Fruit fly (Drosophila melanogaster) whole organism, embryonic: Measurements from ENCODE around the gene pit.

Experiments
- Antp ChIP-seq: fragments of 200-800 bp; sonication (Bioruptor generic); optimal IDR thresholded peaks from 3 replicates; lab custom pipeline; 2016; ENCODE audit warnings: missing biosample characterization, missing genetic modification characterization
- Atf6 ChIP-seq: fragments of 200-800 bp; sonication (Bioruptor generic); IDR thresholded peaks from 2 replicates; pipeline ENCODE4 v1.3.6; 2022; ENCODE audit warnings: missing biosample characterization, missing genetic modification characterization
- B-H2 ChIP-seq: fragments of 200-800 bp; sonication (Bioruptor generic); optimal IDR thresholded peaks from 2 replicates; lab custom pipeline; 2018; ENCODE audit warnings: missing biosample characterization, mild to moderate bottlenecking, missing genetic modification characterization
- Blimp-1 ChIP-seq: fragments of 200-800 bp; sonication (Bioruptor generic); optimal IDR thresholded peaks from 3 replicates; lab custom pipeline; 2018; ENCODE audit warnings: missing biosample characterization, missing genetic modification characterization, mild to moderate bottlenecking, moderate library complexity, missing genetic modification reagents
- CG10565 ChIP-seq: fragments of 200-800 bp; sonication (Bioruptor generic); optimal IDR thresholded peaks from 3 replicates; lab custom pipeline; 2016; ENCODE audit warnings: missing biosample characterization, mild to moderate bottlenecking, missing genetic modification characterization
- CG11398 ChIP-seq: fragments of 200-800 bp; sonication (Bioruptor generic); optimal IDR thresholded peaks from 2 replicates; lab custom pipeline; 2016; ENCODE audit warnings: missing biosample characterization, missing genetic modification characterization
- CG12219 ChIP-seq: fragments of 200-800 bp; sonication (Bioruptor generic); optimal IDR thresholded peaks from 3 replicates; lab custom pipeline; 2018; ENCODE audit warnings: missing biosample characterization, mild to moderate bottlenecking, missing genetic modification characterization
- CG12942 ChIP-seq: fragments of 200-800 bp; sonication (Bioruptor generic); optimal IDR thresholded peaks from 3 replicates; lab custom pipeline; 2016; ENCODE audit warnings: missing biosample characterization, missing genetic modification characterization
- CG14965 ChIP-seq: fragments of 200-800 bp; sonication (Bioruptor generic); optimal IDR thresholded peaks from 2 replicates; lab custom pipeline; 2016; ENCODE audit warnings: missing biosample characterization, missing genetic modification characterization, borderline replicate concordance
- CG15696 ChIP-seq: fragments of 200-800 bp; sonication (Bioruptor generic); optimal IDR thresholded peaks from 2 replicates; lab custom pipeline; 2019; ENCODE audit warnings: missing biosample characterization, mild to moderate bottlenecking, missing genetic modification characterization, moderate library complexity
- CG16813 ChIP-seq: fragments of 200-800 bp; sonication (Bioruptor generic); IDR thresholded peaks from 3 replicates; pipeline ENCODE4 v1.3.6; 2022; ENCODE audit warnings: missing biosample characterization, missing genetic modification characterization; ENCODE audit not compliant: partially characterized antibody
- CG18011 ChIP-seq: fragments of 200-800 bp; sonication (Bioruptor generic); optimal IDR thresholded peaks from 2 replicates; lab custom pipeline; 2017; ENCODE audit warnings: missing biosample characterization, missing genetic modification characterization, mild to moderate bottlenecking, moderate library complexity, missing genotype
- CG1832 ChIP-seq: fragments of 200-800 bp; sonication (Bioruptor generic); optimal IDR thresholded peaks from 2 replicates; lab custom pipeline; 2017; ENCODE audit warnings: missing biosample characterization, mild to moderate bottlenecking, missing genetic modification characterization, inconsistent platforms
- CG2120 ChIP-seq: fragments of 200-800 bp; sonication (Bioruptor generic); optimal IDR thresholded peaks from 3 replicates; lab custom pipeline; 2016; ENCODE audit warnings: missing biosample characterization, missing genetic modification characterization
- CG30431 ChIP-seq: fragments of 200-800 bp; sonication (Bioruptor generic); optimal IDR thresholded peaks from 2 replicates; lab custom pipeline; 2017; ENCODE audit warnings: missing biosample characterization, missing genetic modification characterization
- CG31224 ChIP-seq: fragments of 200-800 bp; sonication (Bioruptor generic); IDR thresholded peaks from 2 replicates; pipeline ENCODE4 v1.3.6; 2022; ENCODE audit warnings: missing biosample characterization, missing genetic modification characterization
- CG32767 ChIP-seq: fragments of 200-800 bp; sonication (Bioruptor generic); IDR thresholded peaks from 2 replicates; pipeline ENCODE4 v1.3.6; 2022; ENCODE audit warnings: missing biosample characterization, missing genetic modification characterization
- CG4730 ChIP-seq: fragments of 200-800 bp; sonication (Bioruptor generic); IDR thresholded peaks from 2 replicates; pipeline ENCODE4 v1.3.6; 2022; ENCODE audit warnings: missing biosample characterization, missing genetic modification characterization
- CG6272 ChIP-seq: fragments of 200-800 bp; sonication (Bioruptor generic); IDR thresholded peaks from 2 replicates; pipeline ENCODE4 v1.3.6; 2022; ENCODE audit warnings: missing biosample characterization, missing genetic modification characterization
- CG6791 ChIP-seq: fragments of 200-800 bp; sonication (Bioruptor generic); IDR thresholded peaks from 3 replicates; pipeline ENCODE4 v1.3.6; 2022; ENCODE audit warnings: missing biosample characterization, missing genetic modification characterization; ENCODE audit not compliant: partially characterized antibody
- CG9797 ChIP-seq: fragments of 200-800 bp; sonication (Bioruptor generic); optimal IDR thresholded peaks from 3 replicates; lab custom pipeline; 2018; ENCODE audit warnings: missing biosample characterization, mild to moderate bottlenecking, missing genetic modification characterization
- CrebB ChIP-seq: fragments of 200-800 bp; sonication (Bioruptor generic); optimal IDR thresholded peaks from 3 replicates; lab custom pipeline; 2018; ENCODE audit warnings: missing biosample characterization, mild to moderate bottlenecking, missing genetic modification characterization
- D19A ChIP-seq: fragments of 200-800 bp; optimal IDR thresholded peaks from 3 replicates; lab custom pipeline; 2019; ENCODE audit warnings: missing biosample characterization, mild to moderate bottlenecking, missing genetic modification characterization, moderate library complexity
- Dll ChIP-seq: fragments of 200-800 bp; sonication (Bioruptor generic); IDR thresholded peaks from 4 replicates; pipeline ENCODE4 v1.3.6; 2022; ENCODE audit warnings: missing biosample characterization, missing genetic modification characterization; ENCODE audit not compliant: partially characterized antibody
- Poxn ChIP-seq: fragments of 200-800 bp; sonication (Bioruptor generic); IDR thresholded peaks from 2 replicates; pipeline ENCODE4 v1.3.6; 2022; ENCODE audit warnings: missing biosample characterization, missing genetic modification characterization
- Ravus ChIP-seq: fragments of 200-800 bp; sonication (Bioruptor generic); IDR thresholded peaks from 2 replicates; pipeline ENCODE4 v1.3.6; 2022; ENCODE audit warnings: missing biosample characterization, missing genetic modification characterization
- Trl ChIP-seq, 3 experiments: fragments of >200 bp in 2 of 3; fragments of 200-800 bp in 1 of 3; sonication (Bioruptor generic) in 1 of 3; optimal IDR thresholded peaks; 2 replicates in 1 of 3; 3 replicates in 2 of 3; lab custom pipeline; 2016 to 2017; ENCODE audit warnings: missing biosample characterization in 1 of 3, missing genetic modification characterization in 1 of 3
- aop ChIP-seq: fragments of 200-800 bp; sonication (Bioruptor generic); IDR thresholded peaks from 2 replicates; pipeline ENCODE4 v1.3.6; 2022; ENCODE audit warnings: missing biosample characterization, missing genetic modification characterization
- ase ChIP-seq: fragments of 200-800 bp; sonication (Bioruptor generic); IDR thresholded peaks from 3 replicates; pipeline ENCODE4 v1.3.6; 2022; ENCODE audit warnings: missing biosample characterization, missing genetic modification characterization
- ash1 ChIP-seq: fragments of 200-800 bp; sonication (Bioruptor generic); optimal IDR thresholded peaks from 2 replicates; lab custom pipeline; 2018; ENCODE audit warnings: missing biosample characterization, mild to moderate bottlenecking, missing genetic modification characterization
- cg ChIP-seq: fragments of 200-800 bp; sonication (Bioruptor generic); optimal IDR thresholded peaks from 3 replicates; lab custom pipeline; 2019; ENCODE audit warnings: missing biosample characterization, mild to moderate bottlenecking, missing genetic modification characterization, moderate library complexity
- dmrt99B ChIP-seq: fragments of 200-800 bp; sonication (Bioruptor generic); optimal IDR thresholded peaks from 2 replicates; lab custom pipeline; 2018; ENCODE audit warnings: missing biosample characterization, mild to moderate bottlenecking, missing genetic modification characterization, moderate library complexity
- esg ChIP-seq: fragments of 200-800 bp; sonication (Bioruptor generic); conservative IDR thresholded peaks from 2 replicates; pipeline ENCODE4 v1.3.6; 2022; ENCODE audit warnings: missing biosample characterization, missing genetic modification characterization
- ewg ChIP-seq: fragments of 200-800 bp; sonication (Bioruptor generic); optimal IDR thresholded peaks from 3 replicates; lab custom pipeline; 2017; ENCODE audit warnings: mild to moderate bottlenecking, missing biosample characterization, missing genetic modification reagents, missing genetic modification characterization
- fru ChIP-seq: fragments of >200 bp; optimal IDR thresholded peaks from 2 replicates; lab custom pipeline; 2017
- gcm2 ChIP-seq: fragments of 200-800 bp; sonication (Bioruptor generic); optimal IDR thresholded peaks from 2 replicates; lab custom pipeline; 2016; ENCODE audit warnings: missing biosample characterization, missing genetic modification characterization
- hb ChIP-seq: fragments of 200-800 bp; sonication (Bioruptor generic); IDR thresholded peaks from 3 replicates; pipeline ENCODE4 v1.3.6; 2022; ENCODE audit warnings: missing biosample characterization, missing genetic modification characterization; ENCODE audit not compliant: partially characterized antibody
- insv ChIP-seq, 2 experiments: fragments of 200-800 bp; sonication (Bioruptor generic); optimal IDR thresholded peaks; 3 replicates each; lab custom pipeline; 2016 to 2018; ENCODE audit warnings: missing biosample characterization in 2 of 2, missing genetic modification characterization in 2 of 2
- kah ChIP-seq: fragments of 200-800 bp; sonication (Bioruptor generic); optimal IDR thresholded peaks from 2 replicates; lab custom pipeline; 2018; ENCODE audit warnings: missing biosample characterization, mild to moderate bottlenecking, missing genetic modification characterization
- kay ChIP-seq: fragments of 200-800 bp; sonication (Bioruptor generic); optimal IDR thresholded peaks from 2 replicates; lab custom pipeline; 2016; ENCODE audit warnings: missing biosample characterization, missing genetic modification characterization
- klu ChIP-seq: fragments of 200-800 bp; sonication (Bioruptor generic); IDR thresholded peaks from 2 replicates; pipeline ENCODE4 v1.3.6; 2022; ENCODE audit warnings: missing biosample characterization, missing genetic modification characterization
- lbe ChIP-seq: fragments of 200-800 bp; sonication (Bioruptor generic); optimal IDR thresholded peaks from 2 replicates; lab custom pipeline; 2016; ENCODE audit warnings: missing biosample characterization, mild to moderate bottlenecking, missing genetic modification characterization
- pfk ChIP-seq: fragments of 200-800 bp; sonication (Bioruptor generic); optimal IDR thresholded peaks from 2 replicates; lab custom pipeline; 2018; ENCODE audit warnings: missing biosample characterization, mild to moderate bottlenecking, missing genetic modification characterization, moderate library complexity
- ranshi ChIP-seq: fragments of 200-800 bp; sonication (Bioruptor generic); IDR thresholded peaks from 2 replicates; pipeline ENCODE4 v1.3.6; 2022; ENCODE audit warnings: missing biosample characterization, missing genetic modification characterization
- rib ChIP-seq: fragments of 200-800 bp; sonication (Bioruptor generic); IDR thresholded peaks from 2 replicates; pipeline ENCODE4 v1.3.6; 2022; ENCODE audit warnings: missing biosample characterization, missing genetic modification characterization
- row ChIP-seq: fragments of 200-800 bp; sonication (Bioruptor generic); IDR thresholded peaks from 3 replicates; pipeline ENCODE4 v1.3.6; 2022; ENCODE audit warnings: missing biosample characterization, missing genetic modification characterization
- salm ChIP-seq: fragments of 200-800 bp; sonication (Bioruptor generic); optimal IDR thresholded peaks from 2 replicates; lab custom pipeline; 2018; ENCODE audit warnings: missing biosample characterization, mild to moderate bottlenecking, missing genetic modification characterization
- sens ChIP-seq: fragments of 200-800 bp; sonication (Bioruptor generic); peaks from one replicate; lab custom pipeline; 2016; ENCODE audit warnings: missing biosample characterization, missing genetic modification characterization
- tap ChIP-seq: fragments of 200-800 bp; optimal IDR thresholded peaks from 3 replicates; lab custom pipeline; 2019; ENCODE audit warnings: missing biosample characterization, mild to moderate bottlenecking, missing genetic modification characterization, moderate library complexity
- usp ChIP-seq: fragments of >200 bp; optimal IDR thresholded peaks from 2 replicates; lab custom pipeline; 2017; ENCODE audit warnings: missing biosample characterization, missing genetic modification characterization

pit gene

dm6 chr3R:22049134-22049796 lies 15.2 kb downstream of the pit start (continued):
- TF ChIP-seq usp (GFP tag; lab: Kevin White, UChicago): no peak
- TF ChIP-seq Antp: peak; percentile 69
- peak; percentile 58 for TF ChIP-seq CG12942 (GFP tag; lab: Kevin White, UChicago)
- TF ChIP-seq Blimp-1 (GFP tag; lab: Kevin White, UChicago): peak; percentile 86
- peak; percentile 80 for TF ChIP-seq tap (tag; lab: Kevin White, UChicago)
- TF ChIP-seq CG10565: peak; percentile 2
- TF ChIP-seq D19A: peak; percentile 73
- TF ChIP-seq insv (GFP tag; optimal IDR thresholded peaks at IDR 0.05; lab: Kevin White, UChicago): no peak
- peak; percentile 63 for TF ChIP-seq CG30431 (GFP tag; lab: Kevin White, UChicago)
- peak; percentile 6 for TF ChIP-seq gcm2 (GFP tag; lab: Kevin White, UChicago)
- no peak for TF ChIP-seq Trl (optimal IDR thresholded peaks at IDR 0.05; lab: Kevin White, UChicago)
- peak; percentile 67 for TF ChIP-seq Trl (GFP tag; optimal IDR thresholded peaks at IDR 0.05; lab: Kevin White, UChicago)
- peak; percentile 32 for TF ChIP-seq CG14965 (GFP tag; lab: Kevin White, UChicago)
- no peak for TF ChIP-seq CG6791 (GFP tag; lab: Robert Waterston, UW)
- TF ChIP-seq sens (GFP tag; lab: Kevin White, UChicago): peak; percentile 97
- TF ChIP-seq Poxn (GFP tag; lab: Robert Waterston, UW): no peak
- peak; percentile 87 for TF ChIP-seq dmrt99B (tag; lab: Kevin White, UChicago)
- peak; percentile 73 for TF ChIP-seq esg
- TF ChIP-seq CG31224 (GFP tag; lab: Robert Waterston, UW): peak; percentile 64
- peak; percentile 44 for TF ChIP-seq CG15696 (tag; lab: Kevin White, UChicago)
- peak; percentile 79 for TF ChIP-seq rib (GFP tag; lab: Robert Waterston, UW)
- peak; percentile 84 for TF ChIP-seq ranshi (GFP tag; lab: Robert Waterston, UW)
- peak; percentile 83 for TF ChIP-seq CG2120
- TF ChIP-seq Dll: 0 out of 4 replicates have a peak, but pooled peaks have one; percentile 12
- no peak for TF ChIP-seq fru
- peak; percentile 77 for TF ChIP-seq CG4730 (GFP tag; lab: Robert Waterston, UW)
- no peak for TF ChIP-seq CG1832 (GFP tag; lab: Kevin White, UChicago)
- peak; percentile 63 for TF ChIP-seq ewg (GFP tag; lab: Kevin White, UChicago)
- peak; percentile 81 for TF ChIP-seq CG12219 (GFP tag; lab: Kevin White, UChicago)
- TF ChIP-seq CG16813 (GFP tag; lab: Robert Waterston, UW): no peak
- TF ChIP-seq klu: peak; percentile 66
- TF ChIP-seq CG9797: no peak
- peak; percentile 80 for TF ChIP-seq kay (GFP tag; lab: Kevin White, UChicago)
- TF ChIP-seq pfk (GFP tag; lab: Kevin White, UChicago): no peak
- peak; percentile 52 for TF ChIP-seq CrebB
- peak; percentile 3 for TF ChIP-seq B-H2 (GFP tag; lab: Kevin White, UChicago)
- no peak for TF ChIP-seq Ravus (GFP tag; lab: Robert Waterston, UW)
- no peak for TF ChIP-seq aop (GFP tag; lab: Robert Waterston, UW)
- peak; percentile 68 for TF ChIP-seq kah (GFP tag; lab: Kevin White, UChicago)
- peak; percentile 51 for TF ChIP-seq CG18011
- peak; percentile 91 for TF ChIP-seq row (GFP tag; lab: Robert Waterston, UW)
- TF ChIP-seq lbe (GFP tag; lab: Kevin White, UChicago): no peak
- TF ChIP-seq cg (GFP tag; lab: Kevin White, UChicago): no peak
- TF ChIP-seq CG32767: peak; percentile 73
- no peak for TF ChIP-seq ash1 (GFP tag; lab: Kevin White, UChicago)
- TF ChIP-seq CG11398: peak; percentile 64
- peak; percentile 72 for TF ChIP-seq salm (tag; lab: Kevin White, UChicago)
- peak; percentile 77; the same call in 2 of the 3 replicates for TF ChIP-seq ase (GFP tag; lab: Robert Waterston, UW)
- peak; percentile 81 for TF ChIP-seq Atf6 (GFP tag; lab: Robert Waterston, UW)
- TF ChIP-seq hb: no peak
- peak; percentile 66 for TF ChIP-seq CG6272 (GFP tag; lab: Robert Waterston, UW)
